Fruit fly (Drosophila melanogaster): ENCODE results near the gene AP-1sigma.

The AP-1sigma gene

dm6 chr3R:23927429-23927828 is 31.0 kb upstream of the AP-1sigma start, which contains the start of gene CG13601:
Gene CG13601 (minus strand): TSS chr3R:23927634.
- TF ChIP-seq Pif1A (GFP tag; optimal IDR thresholded peaks at IDR 0.05) (no peak), D1 (tag; optimal IDR thresholded peaks at IDR 0.05) (no peak), Pif1B (GFP tag; optimal IDR thresholded peaks at IDR 0.05) (no peak), CG4496 (GFP tag; IDR thresholded peaks at IDR 0.05) (0 out of 3 replicates have a peak, but pooled peaks have one; percentile 24)

dm6 chr3R:23928950-23929602 is 29.4 kb upstream of the AP-1sigma start, which contains the start of the genes CG43998, CG43999 and CG31142:
Gene CG43998 (minus strand): TSS chr3R:23929000.
Gene CG43999 (minus strand): TSS chr3R:23929000.
Gene CG31142 (plus strand): TSS chr3R:23929243.
- peak; percentile 4 for TF ChIP-seq Snoo (tag; optimal IDR thresholded peaks at IDR 0.05)
- no peak for TF ChIP-seq CG9948 (tag; optimal IDR thresholded peaks at IDR 0.05)

- TF ChIP-seq gl (tag; optimal IDR thresholded peaks at IDR 0.05) (no peak), EcR (GFP tag; optimal IDR thresholded peaks at IDR 0.05) (peak; percentile 18), CG8159 (tag; optimal IDR thresholded peaks at IDR 0.05) (no peak), CG9948 (tag; optimal IDR thresholded peaks at IDR 0.05) (no peak), CG15710 (tag; optimal IDR thresholded peaks at IDR 0.05) (no peak), CG17806 (tag; optimal IDR thresholded peaks at IDR 0.05) (no peak)
Observed at dm6 chr3R:23931095-23931728, 27.2 kb upstream of the AP-1sigma start, which contains the start of the genes Rpt2 and CG13599. Gene Rpt2 (minus strand): TSS chr3R:23931558. Gene CG13599 (plus strand): TSS chr3R:23931639.

dm6 chr3R:23933430-23933683 is 25.1 kb upstream of the AP-1sigma start, which contains the start of gene RpS19b:
Gene RpS19b (minus strand): TSS chr3R:23933530.
- TF ChIP-seq fd96Ca (GFP tag; IDR thresholded peaks at IDR 0.05) = no peak
- no peak for TF ChIP-seq CG17806 (tag; optimal IDR thresholded peaks at IDR 0.05)
- no peak for TF ChIP-seq CG12605 (GFP tag; IDR thresholded peaks at IDR 0.05)
- no peak for TF ChIP-seq CG4496 (GFP tag; IDR thresholded peaks at IDR 0.05)
- TF ChIP-seq D1 (tag; optimal IDR thresholded peaks at IDR 0.05) = no peak
- no peak for TF ChIP-seq CG8159 (tag; optimal IDR thresholded peaks at IDR 0.05)

dm6 chr3R:23933684-23934575 is 24.5 kb upstream of the AP-1sigma start, which contains the start of gene CG5854:
Gene CG5854 (plus strand): TSS chr3R:23933912.
- peak; percentile 93 for TF ChIP-seq gl (tag; optimal IDR thresholded peaks at IDR 0.05)
- TF ChIP-seq CG14655 (GFP tag; optimal IDR thresholded peaks at IDR 0.05) = peak; percentile 98
- peak; percentile 95 for TF ChIP-seq CG34367 (tag; optimal IDR thresholded peaks at IDR 0.05)
- peak; percentile 98 for TF ChIP-seq CG12605 (GFP tag; IDR thresholded peaks at IDR 0.05)
- TF ChIP-seq CG8159 (tag; optimal IDR thresholded peaks at IDR 0.05) = peak; percentile 96
- peak; percentile 98 for TF ChIP-seq Pif1A (GFP tag; optimal IDR thresholded peaks at IDR 0.05)
- TF ChIP-seq Pif1B (GFP tag; optimal IDR thresholded peaks at IDR 0.05) = peak; percentile 97
- peak; percentile 96 for TF ChIP-seq CG8301 (tag; optimal IDR thresholded peaks at IDR 0.05)
- peak; percentile 99 for TF ChIP-seq Ets98B (GFP tag; IDR thresholded peaks at IDR 0.05)
- peak; percentile 95 for TF ChIP-seq Snoo (tag; optimal IDR thresholded peaks at IDR 0.05)
- peak; percentile 92 for TF ChIP-seq CG17806 (tag; optimal IDR thresholded peaks at IDR 0.05)
- peak; percentile 99 for TF ChIP-seq fd96Ca (GFP tag; IDR thresholded peaks at IDR 0.05)
- TF ChIP-seq CG15710 (tag; optimal IDR thresholded peaks at IDR 0.05) = peak; percentile 96
- TF ChIP-seq rn (GFP tag; IDR thresholded peaks at IDR 0.05) = peak; percentile 94
- peak; percentile 99 for TF ChIP-seq CG4496 (GFP tag; IDR thresholded peaks at IDR 0.05)
- peak; percentile 91 for TF ChIP-seq CG9948 (tag; optimal IDR thresholded peaks at IDR 0.05)
- peak; percentile 98 for TF ChIP-seq EcR (GFP tag; optimal IDR thresholded peaks at IDR 0.05)
- TF ChIP-seq CG32121 (GFP tag; IDR thresholded peaks at IDR 0.05) = peak; percentile 96
- no peak for TF ChIP-seq D1 (tag; optimal IDR thresholded peaks at IDR 0.05)
- peak; percentile 83 for TF ChIP-seq CG10348 (GFP tag; IDR thresholded peaks at IDR 0.05)
- TF ChIP-seq CG13204 (GFP tag; optimal IDR thresholded peaks at IDR 0.05) = peak; percentile 93

dm6 chr3R:23938564-23939122 is 19.8 kb upstream of the AP-1sigma start:
- no peak for TF ChIP-seq gl (tag; optimal IDR thresholded peaks at IDR 0.05)
- TF ChIP-seq rn (GFP tag; IDR thresholded peaks at IDR 0.05) = no peak
- no peak for TF ChIP-seq Ets98B (GFP tag; IDR thresholded peaks at IDR 0.05)
- TF ChIP-seq CG17806 (tag; optimal IDR thresholded peaks at IDR 0.05) = no peak
- TF ChIP-seq CG32121 (GFP tag; IDR thresholded peaks at IDR 0.05) = no peak
- TF ChIP-seq CG14655 (GFP tag; optimal IDR thresholded peaks at IDR 0.05) = no peak
- no peak for TF ChIP-seq CG13204 (GFP tag; optimal IDR thresholded peaks at IDR 0.05)
- no peak for TF ChIP-seq CG4496 (GFP tag; IDR thresholded peaks at IDR 0.05)
- TF ChIP-seq CG34367 (tag; optimal IDR thresholded peaks at IDR 0.05) = no peak
- no peak for TF ChIP-seq CG8301 (tag; optimal IDR thresholded peaks at IDR 0.05)
- no peak for TF ChIP-seq EcR (GFP tag; optimal IDR thresholded peaks at IDR 0.05)
- no peak for TF ChIP-seq Pif1A (GFP tag; optimal IDR thresholded peaks at IDR 0.05)
- TF ChIP-seq CG10348 (GFP tag; IDR thresholded peaks at IDR 0.05) = no peak
- TF ChIP-seq CG9948 (tag; optimal IDR thresholded peaks at IDR 0.05) = no peak
- TF ChIP-seq CG12605 (GFP tag; IDR thresholded peaks at IDR 0.05) = no peak
